Worm (Caenorhabditis elegans): ENCODE data around the gene gldc-1.

ce11 chrII:6022596-6022995 is 27.6 kb upstream of the gldc-1 start:
- TF ChIP-seq zag-1 (tag; optimal IDR thresholded peaks at IDR 0.05) = no peak
- no peak for TF ChIP-seq nhr-237 (tag; optimal IDR thresholded peaks at IDR 0.05)
- no peak for TF ChIP-seq nhr-12 (tag; optimal IDR thresholded peaks at IDR 0.05)
- TF ChIP-seq ztf-4 (tag; optimal IDR thresholded peaks at IDR 0.05) = no peak

Data from whole organism, L3 larva.